Fruit fly (Drosophila melanogaster): ENCODE data around the gene CG10646.

CG10646 gene

DNA sequence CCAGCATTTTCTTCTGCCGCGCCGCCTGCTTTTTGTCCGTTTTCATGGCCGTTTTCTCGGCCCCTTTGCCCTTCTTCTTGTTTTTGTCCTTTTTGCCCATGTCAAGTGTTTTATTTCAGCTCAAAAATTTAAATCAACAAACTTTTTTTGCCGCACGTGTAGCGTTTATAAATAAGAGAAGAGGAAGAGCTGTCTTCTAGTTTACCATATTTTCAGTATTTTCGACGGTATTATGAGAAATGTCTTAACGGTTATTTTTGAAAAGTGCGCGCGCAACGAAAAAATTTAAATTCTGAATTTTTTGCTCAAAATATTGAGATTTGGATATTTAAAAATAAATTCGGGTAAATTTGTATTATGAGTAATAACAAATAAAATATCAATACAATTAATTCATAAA, 33.4 kb upstream of the CG10646 start, which contains the start of gene CG4069 (continued):
- TF ChIP-seq MTF-1 (GFP tag; optimal IDR thresholded peaks at IDR 0.05; ENCODE audit: borderline replicate concordance) (no peak), gro (GFP tag; optimal IDR thresholded peaks at IDR 0.05) (no peak), CG2712 (tag; optimal IDR thresholded peaks at IDR 0.05) (no peak), CG2116 (GFP tag; optimal IDR thresholded peaks at IDR 0.05) (peak; percentile 57), CG10209 (GFP tag; optimal IDR thresholded peaks at IDR 0.05) (no peak), CG18619 (GFP tag; optimal IDR thresholded peaks at IDR 0.05) (no peak), sd (tag; optimal IDR thresholded peaks at IDR 0.05) (no peak), Med (GFP tag) (no peak), CG8388 (GFP tag; optimal IDR thresholded peaks at IDR 0.05) (no peak), CG34376 (GFP tag; optimal IDR thresholded peaks at IDR 0.05) (no peak), zen (tag; optimal IDR thresholded peaks at IDR 0.05) (no peak), CG7372 (GFP tag; IDR thresholded peaks at IDR 0.05) (no peak), sug (tag; optimal IDR thresholded peaks at IDR 0.05) (no peak), Ssrp (tag; optimal IDR thresholded peaks at IDR 0.05) (no peak), CG15696 (tag; optimal IDR thresholded peaks at IDR 0.05) (no peak), CG12744 (GFP tag; optimal IDR thresholded peaks at IDR 0.05) (no peak), so (GFP tag; IDR thresholded peaks at IDR 0.05) (no peak), Hey (tag; optimal IDR thresholded peaks at IDR 0.05) (no peak), MESR4 (GFP tag; optimal IDR thresholded peaks at IDR 0.05) (peak; percentile 40), CG3281 (GFP tag; optimal IDR thresholded peaks at IDR 0.05) (no peak), CG17385 (GFP tag; optimal IDR thresholded peaks at IDR 0.05) (peak; percentile 98), CkIIα-i1 (GFP tag; IDR thresholded peaks at IDR 0.05) (no peak), Dll (GFP tag; IDR thresholded peaks at IDR 0.05; ENCODE audit: partially characterized antibody) (no peak), Ets97D (GFP tag; optimal IDR thresholded peaks at IDR 0.05) (peak; percentile 17), CG10267 (tag; optimal IDR thresholded peaks at IDR 0.05) (peak; percentile 40), stwl (tag; optimal IDR thresholded peaks at IDR 0.05) (peak; percentile 14), chinmo (GFP tag; IDR thresholded peaks at IDR 0.05; ENCODE audit: partially characterized antibody) (no peak), inv (GFP tag; IDR thresholded peaks at IDR 0.05; ENCODE audit: partially characterized antibody) (no peak), pan (optimal IDR thresholded peaks at IDR 0.05) (no peak), pan (GFP tag; optimal IDR thresholded peaks at IDR 0.05 in 1 of 2, IDR thresholded peaks at IDR 0.05 in 1 of 2) (no peak), tna (GFP tag; IDR thresholded peaks at IDR 0.05; ENCODE audit: partially characterized antibody) (no peak), BEAF-32 (GFP tag; optimal IDR thresholded peaks at IDR 0.05) (peak; percentile 20), her (GFP tag; optimal IDR thresholded peaks at IDR 0.05) (peak; percentile 99), CG31224 (GFP tag; IDR thresholded peaks at IDR 0.05) (no peak), trem (tag; optimal IDR thresholded peaks at IDR 0.05) (peak; percentile 36), Dref (GFP tag; IDR thresholded peaks at IDR 0.05) (no peak), CG4617 (GFP tag; optimal IDR thresholded peaks at IDR 0.05; ENCODE audit: borderline replicate concordance) (peak; percentile 26), nmo (GFP tag; optimal IDR thresholded peaks at IDR 0.05) (peak; percentile 13), E2f2 (GFP tag; IDR thresholded peaks at IDR 0.05) (peak; percentile 95), bcd (GFP tag; optimal IDR thresholded peaks at IDR 0.05) (no peak), HmgZ (tag; optimal IDR thresholded peaks at IDR 0.05) (peak; percentile 21), gcm (GFP tag; optimal IDR thresholded peaks at IDR 0.05) (no peak), CG5180 (GFP tag; optimal IDR thresholded peaks at IDR 0.05) (no peak), dm (GFP tag; optimal IDR thresholded peaks at IDR 0.05) (peak; percentile 93), ERR (GFP tag; optimal IDR thresholded peaks at IDR 0.05) (no peak), ash1 (GFP tag; optimal IDR thresholded peaks at IDR 0.05) (no peak), run (tag; optimal IDR thresholded peaks at IDR 0.05) (no peak), danr (GFP tag; IDR thresholded peaks at IDR 0.05) (no peak), Bteb2 (GFP tag; optimal IDR thresholded peaks at IDR 0.05) (no peak), Dp (GFP tag; optimal IDR thresholded peaks at IDR 0.05) (peak; percentile 97)
